Fruit fly (Drosophila melanogaster): ENCODE measurements around the gene TFAM.

dm6 chr3R:20546662-20547620 lies 29.9 kb downstream of the TFAM start:
- TF ChIP-seq rn (GFP tag; IDR thresholded peaks at IDR 0.05) (no peak), CG17806 (tag; optimal IDR thresholded peaks at IDR 0.05) (no peak), CG9948 (tag; optimal IDR thresholded peaks at IDR 0.05) (no peak)
